Worm (Caenorhabditis elegans) whole organism, L1 larva: ENCODE data around the gene srd-50.

Source experiments
- C16A3.4 ChIP-seq: fragments of 150-350 bp; optimal IDR thresholded peaks from 2 replicates; lab custom pipeline; 2014; ENCODE audit warnings: missing biosample characterization, missing genetic modification characterization
- C34B4.2 ChIP-seq: sonication (generic microtip); optimal IDR thresholded peaks from 2 replicates; lab custom pipeline; 2017; ENCODE audit warnings: mild to moderate bottlenecking, missing genetic modification characterization, missing compliant biosample characterization
- alr-1 ChIP-seq: fragments of 200-800 bp; sonication (Bioruptor generic); optimal IDR thresholded peaks from 2 replicates; lab custom pipeline; 2018; ENCODE audit warnings: borderline replicate concordance, mild to moderate bottlenecking, missing genetic modification characterization, missing compliant biosample characterization
- ama-1 ChIP-seq: fragments of 150-350 bp; optimal IDR thresholded peaks from 2 replicates; lab custom pipeline; 2014
- ceh-8 ChIP-seq: fragments of 200-800 bp; sonication (Bioruptor generic); optimal IDR thresholded peaks from 2 replicates; lab custom pipeline; 2018; ENCODE audit warnings: mild to moderate bottlenecking, missing genetic modification characterization, moderate library complexity, missing compliant biosample characterization
- ceh-82 ChIP-seq, 3 experiments: fragments of 150-350 bp in 1 of 3; sonication (generic microtip) in 2 of 3; optimal IDR thresholded peaks; 2 replicates each; lab custom pipeline; 2014 to 2017; ENCODE audit warnings: missing biosample characterization in 3 of 3, missing genetic modification characterization in 3 of 3
- ceh-88 ChIP-seq: fragments of 200-800 bp; sonication (Bioruptor generic); IDR thresholded peaks from 2 replicates; pipeline ENCODE4 v1.3.6; 2022; ENCODE audit warnings: missing genetic modification characterization, missing compliant biosample characterization
- dpl-1 ChIP-seq, 3 experiments: fragments of 150-350 bp in 2 of 3; sonication (generic microtip) in 1 of 3; optimal IDR thresholded peaks; 2 replicates each; lab custom pipeline; 2014 to 2017; ENCODE audit warnings: missing biosample characterization in 3 of 3, missing genetic modification characterization in 3 of 3, missing genetic modification reagents in 3 of 3
- dsc-1 ChIP-seq: sonication (generic microtip); optimal IDR thresholded peaks from 2 replicates; lab custom pipeline; 2016; ENCODE audit warnings: mild to moderate bottlenecking, missing genetic modification characterization, missing compliant biosample characterization
- efl-1 ChIP-seq, 4 experiments: fragments of 150-350 bp; optimal IDR thresholded peaks in 3 of 4; peaks in 1 of 4; 1 replicate in 1 of 4; 2 replicates in 3 of 4; lab custom pipeline; 2014; ENCODE audit warnings: missing biosample characterization in 2 of 4, missing genetic modification characterization in 2 of 4, missing genetic modification reagents in 2 of 4
- efl-3 ChIP-seq: fragments of 200-800 bp; sonication (Bioruptor generic); optimal IDR thresholded peaks from 2 replicates; lab custom pipeline; 2018; ENCODE audit warnings: mild to moderate bottlenecking, missing genetic modification characterization, missing compliant biosample characterization
- egl-27 ChIP-seq, 2 experiments: fragments of 150-350 bp in 1 of 2; sonication (generic microtip); optimal IDR thresholded peaks; 3 replicates each; lab custom pipeline; 2017 to 2018; ENCODE audit warnings: missing biosample characterization in 2 of 2, missing genetic modification characterization in 2 of 2, missing genetic modification reagents in 2 of 2
- elt-2 ChIP-seq: sonication (generic microtip); optimal IDR thresholded peaks from 2 replicates; lab custom pipeline; 2016; ENCODE audit warnings: missing genetic modification characterization, mild to moderate bottlenecking, inconsistent platforms, missing compliant biosample characterization, missing genetic modification reagents
- ets-5 ChIP-seq: fragments of 200-800 bp; sonication (Bioruptor generic); IDR thresholded peaks from 2 replicates; pipeline ENCODE4 v1.3.6; 2022; ENCODE audit warnings: missing genetic modification characterization, missing compliant biosample characterization
- fkh-10 ChIP-seq: sonication (generic microtip); optimal IDR thresholded peaks from 2 replicates; lab custom pipeline; 2017; ENCODE audit warnings: missing biosample characterization, missing genetic modification reagents, missing genetic modification characterization
- fkh-4 ChIP-seq: sonication (generic microtip); optimal IDR thresholded peaks from 2 replicates; lab custom pipeline; 2016; ENCODE audit warnings: missing compliant biosample characterization, missing genetic modification characterization, borderline replicate concordance
- fkh-8 ChIP-seq: sonication (generic microtip); optimal IDR thresholded peaks from 2 replicates; lab custom pipeline; 2016; ENCODE audit warnings: mild to moderate bottlenecking, missing genetic modification characterization, missing compliant biosample characterization
- fos-1 ChIP-seq: fragments of 150-350 bp; optimal IDR thresholded peaks from 2 replicates; lab custom pipeline; 2014; ENCODE audit warnings: missing biosample characterization, missing genetic modification characterization
- grh-1 ChIP-seq: fragments of 200-800 bp; sonication (Bioruptor generic); IDR thresholded peaks from 2 replicates; pipeline ENCODE4 v1.3.6; 2022; ENCODE audit warnings: missing genetic modification reagents, missing genetic modification characterization, missing compliant biosample characterization
- hlh-4 ChIP-seq: sonication (generic microtip); optimal IDR thresholded peaks from 2 replicates; lab custom pipeline; 2016; ENCODE audit warnings: mild to moderate bottlenecking, missing genetic modification characterization, missing compliant biosample characterization
- hpl-2 ChIP-seq: fragments of 150-350 bp; optimal IDR thresholded peaks from 2 replicates; lab custom pipeline; 2014; ENCODE audit warnings: missing biosample characterization, missing genetic modification reagents, missing genetic modification characterization
- isw-1 ChIP-seq: fragments of 200-800 bp; sonication (Bioruptor generic); IDR thresholded peaks from 2 replicates; pipeline ENCODE4 v1.3.6; 2022; ENCODE audit warnings: missing genetic modification characterization, missing compliant biosample characterization
- lin-15B ChIP-seq: fragments of 150-350 bp; sonication (generic microtip); optimal IDR thresholded peaks from 3 replicates; lab custom pipeline; 2014; ENCODE audit warnings: missing biosample characterization, missing genetic modification characterization
- lin-39 ChIP-seq: fragments of 150-350 bp; optimal IDR thresholded peaks from 2 replicates; lab custom pipeline; 2014; ENCODE audit warnings: missing biosample characterization, missing genetic modification reagents, missing genetic modification characterization
- lir-3 ChIP-seq: sonication (generic microtip); optimal IDR thresholded peaks from 2 replicates; lab custom pipeline; 2016; ENCODE audit warnings: mild to moderate bottlenecking, missing genetic modification characterization, moderate library complexity, missing compliant biosample characterization; ENCODE audit not compliant: poor library complexity
- mdl-1 ChIP-seq, 2 experiments: fragments of 150-350 bp; optimal IDR thresholded peaks; 2 replicates each; lab custom pipeline; 2014 to 2017; ENCODE audit warnings: missing biosample characterization in 2 of 2, missing genetic modification characterization in 2 of 2, inconsistent platforms in 1 of 2
- mef-2 ChIP-seq: fragments of 150-350 bp; optimal IDR thresholded peaks from 2 replicates; lab custom pipeline; 2014; ENCODE audit warnings: missing biosample characterization, missing genetic modification characterization
- nhr-20 ChIP-seq: sonication (generic microtip); optimal IDR thresholded peaks from 2 replicates; lab custom pipeline; 2016; ENCODE audit warnings: mild to moderate bottlenecking, missing genetic modification characterization, missing compliant biosample characterization
- nhr-28 ChIP-seq: fragments of 150-350 bp; optimal IDR thresholded peaks from 2 replicates; lab custom pipeline; 2014; ENCODE audit warnings: missing biosample characterization, missing genetic modification characterization
- nhr-47 ChIP-seq: sonication (generic microtip); optimal IDR thresholded peaks from 2 replicates; lab custom pipeline; 2016; ENCODE audit warnings: mild to moderate bottlenecking, missing genetic modification characterization, moderate library complexity, missing compliant biosample characterization
- nhr-76 ChIP-seq: sonication (generic microtip); optimal IDR thresholded peaks from 2 replicates; lab custom pipeline; 2017; ENCODE audit warnings: missing biosample characterization, missing genetic modification characterization
- nhr-85 ChIP-seq: sonication (generic microtip); peaks from one replicate; lab custom pipeline; 2016; ENCODE audit warnings: missing genetic modification characterization, inconsistent platforms, missing compliant biosample characterization
- nhr-90 ChIP-seq: sonication (generic microtip); optimal IDR thresholded peaks from 2 replicates; lab custom pipeline; 2016; ENCODE audit warnings: mild to moderate bottlenecking, missing genetic modification characterization, missing compliant biosample characterization; ENCODE audit not compliant: poor library complexity
- pag-3 ChIP-seq: sonication (generic microtip); optimal IDR thresholded peaks from 2 replicates; lab custom pipeline; 2017; ENCODE audit warnings: missing genetic modification characterization, mild to moderate bottlenecking, missing compliant biosample characterization, antibody characterized with exemption, borderline replicate concordance; ENCODE audit not compliant: insufficient read depth
- rnt-1 ChIP-seq: sonication (generic microtip); optimal IDR thresholded peaks from 2 replicates; lab custom pipeline; 2016; ENCODE audit warnings: mild to moderate bottlenecking, missing genetic modification characterization, moderate library complexity, missing compliant biosample characterization
- snpc-4 ChIP-seq: fragments of 150-350 bp; optimal IDR thresholded peaks from 2 replicates; lab custom pipeline; 2014; ENCODE audit warnings: missing biosample characterization, missing genetic modification characterization
- snu-23 ChIP-seq: sonication (generic microtip); optimal IDR thresholded peaks from 2 replicates; lab custom pipeline; 2016; ENCODE audit warnings: missing genetic modification characterization, missing compliant biosample characterization
- unc-62 ChIP-seq: fragments of 150-350 bp; optimal IDR thresholded peaks from 2 replicates; lab custom pipeline; 2014; ENCODE audit warnings: missing biosample characterization, missing genetic modification reagents, missing genetic modification characterization
- unc-86 ChIP-seq: sonication (generic microtip); optimal IDR thresholded peaks from 2 replicates; lab custom pipeline; 2016; ENCODE audit warnings: missing genetic modification characterization, missing compliant biosample characterization
- vab-15 ChIP-seq: sonication (generic microtip); optimal IDR thresholded peaks from 2 replicates; lab custom pipeline; 2017; ENCODE audit warnings: missing genotype, mild to moderate bottlenecking, missing genetic modification characterization, missing compliant biosample characterization
- zag-1 ChIP-seq: fragments of 150-350 bp; optimal IDR thresholded peaks from 2 replicates; lab custom pipeline; 2014; ENCODE audit warnings: missing biosample characterization, missing genetic modification characterization
- ztf-4 ChIP-seq: fragments of 150-350 bp; optimal IDR thresholded peaks from 2 replicates; lab custom pipeline; 2014; ENCODE audit warnings: missing biosample characterization, missing genetic modification characterization

srd-50 gene

ce11 chrX:13528630-13529138 is 47.1 kb upstream of the srd-50 start, which contains the start of gene F18H3.4 (continued):
- TF ChIP-seq ceh-88 (GFP tag; lab: Robert Waterston, UW) (no peak), fkh-4 (tag; lab: Kevin White, UChicago) (no peak), fos-1 (tag; lab: Kevin White, UChicago) (peak; percentile 57), pag-3 (tag; lab: Kevin White, UChicago) (no peak), alr-1 (tag; lab: Kevin White, UChicago) (no peak), vab-15 (tag; lab: Kevin White, UChicago) (no peak), nhr-76 (no peak), mdl-1 (tag; optimal IDR thresholded peaks at IDR 0.05; lab: Kevin White, UChicago) (peak in 1 of 2 experiments; percentile 79), lin-15B (no peak), fkh-10 (GFP tag; lab: Kevin White, UChicago) (no peak), ztf-4 (tag; lab: Kevin White, UChicago) (no peak), snpc-4 (tag; lab: Kevin White, UChicago) (no peak), elt-2 (tag; lab: Kevin White, UChicago) (peak; percentile 98), ceh-82 (tag; optimal IDR thresholded peaks at IDR 0.05; lab: Kevin White, UChicago) (peak in 1 of 3 experiments; percentile 30), mef-2 (tag; lab: Kevin White, UChicago) (no peak), snu-23 (GFP tag; lab: Kevin White, UChicago) (peak; percentile 47), lir-3 (tag; lab: Kevin White, UChicago) (no peak), zag-1 (tag; lab: Kevin White, UChicago) (no peak), ceh-8 (GFP tag; lab: Kevin White, UChicago) (no peak), hpl-2 (GFP tag; lab: Kevin White, UChicago) (no peak), isw-1 (GFP tag; lab: Robert Waterston, UW) (no peak), hlh-4 (tag; lab: Kevin White, UChicago) (no peak), C34B4.2 (no peak), grh-1 (GFP tag; lab: Robert Waterston, UW) (no peak), nhr-90 (tag; lab: Kevin White, UChicago) (peak; percentile 73), efl-1 (optimal IDR thresholded peaks at IDR 0.05; lab: Kevin White, UChicago) (peak in 1 of 2 experiments; percentile 5), efl-1 (GFP tag; optimal IDR thresholded peaks at IDR 0.05 in 1 of 2; lab: Kevin White, UChicago) (peak in 1 of 2 experiments; percentile 89), nhr-28 (no peak), unc-62 (no peak), dpl-1 (GFP tag; optimal IDR thresholded peaks at IDR 0.05; lab: Kevin White, UChicago) (peak; percentile 19 to 42 (median 23)), unc-86 (no peak), fkh-8 (tag; lab: Kevin White, UChicago) (no peak), rnt-1 (tag; lab: Kevin White, UChicago) (no peak), ama-1 (lab: Kevin White, UChicago) (no peak), C16A3.4 (tag; lab: Kevin White, UChicago) (no peak), dsc-1 (tag; lab: Kevin White, UChicago) (no peak), nhr-20 (tag; lab: Kevin White, UChicago) (peak; percentile 93), egl-27 (tag; optimal IDR thresholded peaks at IDR 0.05; lab: Kevin White, UChicago) (no peak), nhr-47 (peak; percentile 31), nhr-85 (tag; lab: Kevin White, UChicago) (peak; percentile 81), ets-5 (GFP tag; lab: Robert Waterston, UW) (no peak), lin-39 (tag; lab: Kevin White, UChicago) (no peak), efl-3 (GFP tag; lab: Kevin White, UChicago) (no peak)
- TF ChIP-seq, all 84 proteins: peak for 25
